Worm (Caenorhabditis elegans) whole organism, L4 larva: Measurements from ENCODE around the gene idpp-9.
A peak's percentile ranks its signal among the peaks of the same experiment; 100 is the strongest.

Experiments
- F26F4.8 ChIP-seq: fragments of 200-800 bp; sonication (Bioruptor generic); conservative IDR thresholded peaks from 2 replicates; pipeline ENCODE4 v1.3.6; 2022; ENCODE audit warnings: missing genetic modification characterization, missing compliant biosample characterization
- F44E2.7 ChIP-seq: fragments of 200-800 bp; sonication (Bioruptor generic); IDR thresholded peaks from 2 replicates; pipeline ENCODE4 v2.1.2; 2022; ENCODE audit warnings: missing genetic modification characterization, missing compliant biosample characterization
- T26A8.4 ChIP-seq: fragments of 200-800 bp; sonication (Bioruptor generic); IDR thresholded peaks from 2 replicates; pipeline ENCODE4 v1.3.6; 2022; ENCODE audit warnings: missing genetic modification characterization, missing compliant biosample characterization
- Y48G9A.11 ChIP-seq: fragments of 200-800 bp; sonication (Bioruptor generic); IDR thresholded peaks from 2 replicates; pipeline ENCODE4 v1.3.6; 2022; ENCODE audit warnings: missing genetic modification reagents, missing genetic modification characterization, missing compliant biosample characterization
- Y5F2A.4 ChIP-seq: fragments of 200-800 bp; sonication (Bioruptor generic); optimal IDR thresholded peaks from 2 replicates; lab custom pipeline; 2018; ENCODE audit warnings: mild to moderate bottlenecking, missing genetic modification characterization, missing compliant biosample characterization
- Y75B8A.6 ChIP-seq: fragments of 200-800 bp; sonication (Bioruptor generic); IDR thresholded peaks from 2 replicates; pipeline ENCODE4 v1.3.6; 2022; ENCODE audit warnings: missing genetic modification reagents, missing genetic modification characterization, missing compliant biosample characterization
- ZK337.2 ChIP-seq: fragments of 200-800 bp; sonication (Bioruptor generic); IDR thresholded peaks from 2 replicates; pipeline ENCODE4 v1.3.6; 2022; ENCODE audit warnings: missing genetic modification reagents, missing genetic modification characterization, missing compliant biosample characterization
- ZK546.5 ChIP-seq, 2 experiments: sonication (generic microtip); optimal IDR thresholded peaks; 2 replicates each; lab custom pipeline; 2017; ENCODE audit warnings: missing biosample characterization in 2 of 2, missing genetic modification characterization in 2 of 2
- aha-1 ChIP-seq: fragments of 150-350 bp; peaks from one replicate; lab custom pipeline; 2014; ENCODE audit warnings: missing biosample characterization, missing genetic modification characterization
- arid-1 ChIP-seq: fragments of 200-800 bp; sonication (Bioruptor generic); conservative IDR thresholded peaks from 2 replicates; pipeline ENCODE4 v1.3.6; 2022; ENCODE audit warnings: missing genetic modification reagents, missing genetic modification characterization, missing compliant biosample characterization
- attf-4 ChIP-seq: sonication (generic microtip); optimal IDR thresholded peaks from 3 replicates; lab custom pipeline; 2017; ENCODE audit warnings: missing biosample characterization, missing genetic modification characterization
- ceh-20 ChIP-seq: fragments of 200-800 bp; sonication (Bioruptor generic); IDR thresholded peaks from 2 replicates; pipeline ENCODE4 v1.3.6; 2022; ENCODE audit warnings: missing genetic modification reagents, missing genetic modification characterization, missing compliant biosample characterization
- ceh-62 ChIP-seq: sonication (generic microtip); optimal IDR thresholded peaks from 2 replicates; lab custom pipeline; 2017; ENCODE audit warnings: missing biosample characterization, missing genetic modification characterization
- ces-1 ChIP-seq: fragments of 150-350 bp; sonication (generic microtip); optimal IDR thresholded peaks from 4 replicates; lab custom pipeline; 2014; ENCODE audit warnings: missing biosample characterization, missing genetic modification reagents, missing genetic modification characterization
- cey-2 ChIP-seq: sonication (generic microtip); optimal IDR thresholded peaks from 3 replicates; lab custom pipeline; 2017; ENCODE audit warnings: missing genetic modification characterization, mild to moderate bottlenecking, missing compliant biosample characterization, antibody characterized with exemption, borderline replicate concordance; ENCODE audit not compliant: insufficient read depth
- ctbp-1 ChIP-seq: fragments of 200-800 bp; sonication (Bioruptor generic); IDR thresholded peaks from 2 replicates; pipeline ENCODE4 v1.3.6; 2022; ENCODE audit warnings: missing genetic modification reagents, missing genetic modification characterization, missing compliant biosample characterization
- daf-16 ChIP-seq, 3 experiments: sonication (generic microtip); optimal IDR thresholded peaks; 2 replicates each; lab custom pipeline; 2016 to 2017; ENCODE audit warnings: missing genetic modification characterization in 3 of 3, missing genetic modification reagents in 3 of 3, mild to moderate bottlenecking in 2 of 3, missing compliant biosample characterization in 2 of 3, missing biosample characterization in 1 of 3, moderate library complexity in 1 of 3
- daf-19 ChIP-seq: fragments of 200-800 bp; sonication (Bioruptor generic); conservative IDR thresholded peaks from 2 replicates; pipeline ENCODE4 v1.3.6; 2022; ENCODE audit warnings: missing genetic modification characterization, missing compliant biosample characterization
- daf-8 ChIP-seq: fragments of 200-800 bp; sonication (Bioruptor generic); IDR thresholded peaks from 2 replicates; pipeline ENCODE4 v1.3.6; 2022; ENCODE audit warnings: missing genetic modification characterization, missing compliant biosample characterization
- dpl-1 ChIP-seq: fragments of 150-350 bp; optimal IDR thresholded peaks from 2 replicates; lab custom pipeline; 2014; ENCODE audit warnings: missing biosample characterization, missing genetic modification reagents, missing genetic modification characterization
- duxl-1 ChIP-seq: sonication (generic microtip); optimal IDR thresholded peaks from 2 replicates; lab custom pipeline; 2016; ENCODE audit warnings: mild to moderate bottlenecking, missing genetic modification characterization, moderate library complexity, missing compliant biosample characterization; ENCODE audit not compliant: poor library complexity
- dve-1 ChIP-seq: sonication (generic microtip); optimal IDR thresholded peaks from 2 replicates; lab custom pipeline; 2017; ENCODE audit warnings: antibody characterized with exemption, mild to moderate bottlenecking, missing genetic modification characterization, missing compliant biosample characterization; ENCODE audit not compliant: insufficient read depth
- egl-27 ChIP-seq: sonication (generic microtip); optimal IDR thresholded peaks from 3 replicates; lab custom pipeline; 2017; ENCODE audit warnings: missing biosample characterization, missing genetic modification reagents, missing genetic modification characterization
- hif-1 ChIP-seq, 2 experiments: sonication (generic microtip); optimal IDR thresholded peaks; 2 replicates each; lab custom pipeline; 2016 to 2017; ENCODE audit warnings: missing compliant biosample characterization in 2 of 2, missing genetic modification characterization in 2 of 2, missing genetic modification reagents in 2 of 2, missing genotype in 2 of 2, mild to moderate bottlenecking in 1 of 2
- hlh-11 ChIP-seq: fragments of 200-800 bp; sonication (Bioruptor generic); optimal IDR thresholded peaks from 2 replicates; lab custom pipeline; 2018; ENCODE audit warnings: mild to moderate bottlenecking, missing genetic modification characterization, missing compliant biosample characterization
- hlh-30 ChIP-seq: sonication (generic microtip); optimal IDR thresholded peaks from 2 replicates; lab custom pipeline; 2017; ENCODE audit warnings: antibody characterized with exemption, mild to moderate bottlenecking, missing genetic modification characterization, missing compliant biosample characterization; ENCODE audit not compliant: insufficient read depth
- jun-1 ChIP-seq: fragments of 150-350 bp; optimal IDR thresholded peaks from 2 replicates; lab custom pipeline; 2014; ENCODE audit warnings: missing biosample characterization, missing genetic modification reagents, missing genetic modification characterization
- lin-1 ChIP-seq: fragments of 200-800 bp; sonication (Bioruptor generic); IDR thresholded peaks from 2 replicates; pipeline ENCODE4 v1.3.6; 2022; ENCODE audit warnings: missing genetic modification reagents, missing genetic modification characterization, missing compliant biosample characterization
- lin-13 ChIP-seq: fragments of 150-350 bp; optimal IDR thresholded peaks from 2 replicates; lab custom pipeline; 2014; ENCODE audit warnings: missing biosample characterization, missing genetic modification reagents, missing genetic modification characterization
- lin-29 ChIP-seq: fragments of 200-800 bp; sonication (Bioruptor generic); IDR thresholded peaks from 2 replicates; pipeline ENCODE4 v1.3.6; 2022; ENCODE audit warnings: missing genetic modification reagents, missing genetic modification characterization, missing compliant biosample characterization
- lsy-2 ChIP-seq, 2 experiments: fragments of 150-350 bp in 1 of 2; sonication (generic microtip) in 1 of 2; optimal IDR thresholded peaks; 2 replicates each; lab custom pipeline; 2014 to 2017; ENCODE audit warnings: missing biosample characterization in 2 of 2, missing genetic modification characterization in 2 of 2
- mdt-29 ChIP-seq: fragments of 200-800 bp; sonication (Bioruptor generic); IDR thresholded peaks from 2 replicates; pipeline ENCODE4 v1.3.6; 2022; ENCODE audit warnings: missing genetic modification reagents, missing genetic modification characterization, missing compliant biosample characterization
- mep-1 ChIP-seq: fragments of 150-350 bp; sonication (generic microtip); optimal IDR thresholded peaks from 3 replicates; lab custom pipeline; 2014; ENCODE audit warnings: missing biosample characterization, missing genetic modification characterization
- mxl-3 ChIP-seq: fragments of 200-800 bp; sonication (Bioruptor generic); optimal IDR thresholded peaks from 2 replicates; lab custom pipeline; 2018; ENCODE audit warnings: mild to moderate bottlenecking, missing genetic modification characterization, missing compliant biosample characterization
- nhr-111 ChIP-seq: fragments of 200-800 bp; sonication (Bioruptor generic); optimal IDR thresholded peaks from 2 replicates; lab custom pipeline; 2018; ENCODE audit warnings: mild to moderate bottlenecking, missing genetic modification characterization, missing compliant biosample characterization
- nhr-25 ChIP-seq: sonication (generic microtip); optimal IDR thresholded peaks from 2 replicates; lab custom pipeline; 2017; ENCODE audit warnings: missing genetic modification characterization, mild to moderate bottlenecking, missing compliant biosample characterization, antibody characterized with exemption, moderate library complexity, borderline replicate concordance; ENCODE audit not compliant: insufficient read depth
- nhr-42 ChIP-seq: fragments of 200-800 bp; sonication (Bioruptor generic); IDR thresholded peaks from 2 replicates; pipeline ENCODE4 v1.3.6; 2022; ENCODE audit warnings: missing genetic modification characterization, missing compliant biosample characterization
- nhr-76 ChIP-seq: fragments of 150-350 bp; optimal IDR thresholded peaks from 2 replicates; lab custom pipeline; 2014; ENCODE audit warnings: missing biosample characterization, missing genetic modification characterization
- pqm-1 ChIP-seq: sonication (generic microtip); optimal IDR thresholded peaks from 2 replicates; lab custom pipeline; 2017; ENCODE audit warnings: missing biosample characterization, missing genetic modification characterization
- rbr-2 ChIP-seq: sonication (generic microtip); optimal IDR thresholded peaks from 2 replicates; lab custom pipeline; 2016; ENCODE audit warnings: missing genotype, missing genetic modification characterization, missing compliant biosample characterization
- saeg-2 ChIP-seq: fragments of 200-800 bp; sonication (Bioruptor generic); IDR thresholded peaks from 2 replicates; pipeline ENCODE4 v1.3.6; 2022; ENCODE audit warnings: missing genetic modification reagents, missing genetic modification characterization, missing compliant biosample characterization
- skn-1 ChIP-seq: fragments of 150-350 bp; optimal IDR thresholded peaks from 2 replicates; lab custom pipeline; 2014; ENCODE audit warnings: missing biosample characterization, missing genetic modification characterization
- snpc-1.2 ChIP-seq: fragments of 200-800 bp; sonication (Bioruptor generic); IDR thresholded peaks from 2 replicates; pipeline ENCODE4 v1.3.6; 2022; ENCODE audit warnings: missing genetic modification reagents, missing genetic modification characterization, missing compliant biosample characterization
- snpc-4 ChIP-seq: fragments of 150-350 bp; optimal IDR thresholded peaks from 2 replicates; lab custom pipeline; 2014; ENCODE audit warnings: missing biosample characterization, missing genetic modification characterization
- spr-3 ChIP-seq: fragments of 200-800 bp; sonication (Bioruptor generic); optimal IDR thresholded peaks from 2 replicates; lab custom pipeline; 2018; ENCODE audit warnings: mild to moderate bottlenecking, missing genetic modification characterization, missing compliant biosample characterization
- unc-62 ChIP-seq, 3 experiments: fragments of 150-350 bp in 1 of 3; sonication (generic microtip); optimal IDR thresholded peaks in 2 of 3; peaks in 1 of 3; 1 replicate in 1 of 3; 2 replicates in 2 of 3; lab custom pipeline; 2014 to 2017; ENCODE audit warnings: missing biosample characterization in 3 of 3, missing genetic modification characterization in 3 of 3, missing genetic modification reagents in 3 of 3, missing genotype in 1 of 3
- vab-7 ChIP-seq: fragments of 200-800 bp; sonication (Bioruptor generic); IDR thresholded peaks from 2 replicates; pipeline ENCODE4 v1.3.6; 2022; ENCODE audit warnings: missing genetic modification reagents, missing genetic modification characterization, missing compliant biosample characterization
- zfp-2 ChIP-seq: sonication (generic microtip); optimal IDR thresholded peaks from 2 replicates; lab custom pipeline; 2016; ENCODE audit warnings: mild to moderate bottlenecking, missing genetic modification characterization, missing compliant biosample characterization
- zip-2 ChIP-seq: fragments of 150-350 bp; optimal IDR thresholded peaks from 2 replicates; lab custom pipeline; 2014; ENCODE audit warnings: missing biosample characterization, missing genetic modification characterization
- ztf-11 ChIP-seq: fragments of 150-350 bp; optimal IDR thresholded peaks from 2 replicates; lab custom pipeline; 2014; ENCODE audit warnings: missing biosample characterization, missing genetic modification characterization

idpp-9 gene

ce11 chrX:3944073-3944472, 28.4 kb upstream of the idpp-9 start:
- TF ChIP-seq attf-4 (tag; lab: Kevin White, UChicago): no peak
- no peak for TF ChIP-seq jun-1 (tag; lab: Kevin White, UChicago)
- peak; percentile 25 for TF ChIP-seq pqm-1 (tag; lab: Kevin White, UChicago)
- TF ChIP-seq ZK337.2: no peak
- no peak for TF ChIP-seq spr-3 (GFP tag; lab: Kevin White, UChicago)
- TF ChIP-seq daf-16 (GFP tag; optimal IDR thresholded peaks at IDR 0.05; lab: Kevin White, UChicago): no peak
- peak; percentile 69 for TF ChIP-seq daf-16 (tag; optimal IDR thresholded peaks at IDR 0.05; lab: Kevin White, UChicago)
- TF ChIP-seq unc-62 (GFP tag; optimal IDR thresholded peaks at IDR 0.05 in 1 of 2; lab: Kevin White, UChicago): peak in 1 of 2 experiments; percentile 22
- no peak for TF ChIP-seq unc-62 (tag; optimal IDR thresholded peaks at IDR 0.05; lab: Kevin White, UChicago)
- TF ChIP-seq zfp-2 (tag; lab: Kevin White, UChicago): no peak
- TF ChIP-seq mdt-29 (GFP tag; lab: Robert Waterston, UW): no peak
- no peak for TF ChIP-seq Y5F2A.4 (GFP tag; lab: Kevin White, UChicago)
- TF ChIP-seq snpc-4 (tag; lab: Kevin White, UChicago): no peak
- no peak for TF ChIP-seq cey-2 (tag; lab: Kevin White, UChicago)
- no peak for TF ChIP-seq ceh-62
- TF ChIP-seq ces-1 (GFP tag; lab: Kevin White, UChicago): no peak
- TF ChIP-seq daf-19 (GFP tag; lab: Robert Waterston, UW): no peak
- peak; percentile 54 for TF ChIP-seq dve-1 (tag; lab: Kevin White, UChicago)
- no peak for TF ChIP-seq ceh-20 (GFP tag; lab: Robert Waterston, UW)
- no peak for TF ChIP-seq nhr-42 (GFP tag; lab: Robert Waterston, UW)
- no peak for TF ChIP-seq duxl-1 (tag; lab: Kevin White, UChicago)
- peak; percentile 72 for TF ChIP-seq hlh-30 (tag; lab: Kevin White, UChicago)
- no peak for TF ChIP-seq mxl-3
- TF ChIP-seq rbr-2 (tag; lab: Kevin White, UChicago): no peak
- peak in 1 of 2 experiments; percentile 16 for TF ChIP-seq hif-1 (tag; optimal IDR thresholded peaks at IDR 0.05; lab: Kevin White, UChicago)
- TF ChIP-seq aha-1: peak; percentile 64
- TF ChIP-seq mep-1: no peak
- TF ChIP-seq lsy-2 (tag; optimal IDR thresholded peaks at IDR 0.05; lab: Kevin White, UChicago): no peak
- no peak for TF ChIP-seq snpc-1.2
- no peak for TF ChIP-seq skn-1 (tag; lab: Kevin White, UChicago)
- no peak for TF ChIP-seq saeg-2 (GFP tag; lab: Robert Waterston, UW)
- TF ChIP-seq ztf-11: no peak
- TF ChIP-seq ZK546.5 (tag; optimal IDR thresholded peaks at IDR 0.05; lab: Kevin White, UChicago): no peak
- TF ChIP-seq arid-1: no peak
- TF ChIP-seq T26A8.4 (GFP tag; lab: Robert Waterston, UW): no peak
- no peak for TF ChIP-seq ctbp-1
- TF ChIP-seq lin-13 (GFP tag; lab: Kevin White, UChicago): no peak
- TF ChIP-seq F26F4.8 (GFP tag; lab: Robert Waterston, UW): no peak
- no peak for TF ChIP-seq F44E2.7
- TF ChIP-seq nhr-25 (tag; lab: Kevin White, UChicago): no peak
- no peak for TF ChIP-seq lin-1 (GFP tag; lab: Robert Waterston, UW)
- no peak for TF ChIP-seq Y48G9A.11 (GFP tag; lab: Robert Waterston, UW)
- TF ChIP-seq hlh-11: peak; percentile 70
- TF ChIP-seq lin-29 (GFP tag; lab: Robert Waterston, UW): no peak
- TF ChIP-seq nhr-111 (GFP tag; lab: Kevin White, UChicago): no peak
- TF ChIP-seq vab-7 (GFP tag; lab: Robert Waterston, UW): no peak
- no peak for TF ChIP-seq dpl-1 (GFP tag; lab: Kevin White, UChicago)
- TF ChIP-seq Y75B8A.6 (GFP tag; lab: Robert Waterston, UW): no peak
- no peak for TF ChIP-seq nhr-76 (tag; lab: Kevin White, UChicago)
- TF ChIP-seq egl-27 (tag; lab: Kevin White, UChicago): no peak
- TF ChIP-seq zip-2 (tag; lab: Kevin White, UChicago): no peak
- no peak for TF ChIP-seq daf-8 (GFP tag; lab: Robert Waterston, UW)
